Fruit fly (Drosophila melanogaster) whole organism, wandering third instar larva: ENCODE data around the gene CG9706.

Source experiments
- dl ChIP-seq, 2 experiments: fragments of 175-275, 200-275 bp in 1 of 2; fragments of 200-275 bp in 1 of 2; sonication (Bioruptor generic); optimal IDR thresholded peaks; lab custom pipeline; 2018; ENCODE audit warnings: mild to moderate bottlenecking in 2 of 2, missing biosample characterization in 2 of 2, missing genetic modification characterization in 2 of 2, moderate library complexity in 2 of 2; ENCODE audit not compliant: partially characterized antibody in 2 of 2, insufficient read depth in 1 of 2
- ey ChIP-seq: fragments of 200-800 bp; sonication (Bioruptor generic); optimal IDR thresholded peaks from 2 replicates; lab custom pipeline; 2016; ENCODE audit warnings: missing biosample characterization, missing genetic modification characterization
- foxo ChIP-seq, 2 experiments: fragments of 200-800 bp; sonication (Bioruptor generic); optimal IDR thresholded peaks; 2 replicates in 1 of 2; 3 replicates in 1 of 2; lab custom pipeline; 2016 to 2017; ENCODE audit warnings: missing biosample characterization in 2 of 2, missing genetic modification characterization in 2 of 2
- h ChIP-seq: fragments of 200-800 bp; sonication (Bioruptor generic); optimal IDR thresholded peaks from 3 replicates; lab custom pipeline; 2016; ENCODE audit warnings: missing biosample characterization, mild to moderate bottlenecking, missing genetic modification characterization
- pan ChIP-seq: fragments of >200 bp; optimal IDR thresholded peaks from 2 replicates; lab custom pipeline; 2017
- tai ChIP-seq: sonication (Bioruptor generic); optimal IDR thresholded peaks from 2 replicates; lab custom pipeline; 2016; ENCODE audit warnings: missing biosample characterization, missing genetic modification characterization
- woc ChIP-seq: sonication (Bioruptor generic); optimal IDR thresholded peaks from 2 replicates; lab custom pipeline; 2016; ENCODE audit warnings: missing biosample characterization, mild to moderate bottlenecking, missing genetic modification characterization

- TF ChIP-seq foxo (GFP tag; optimal IDR thresholded peaks at IDR 0.05; lab: Kevin White, UChicago) = peak in 1 of 2 experiments; percentile 65
- peak; percentile 83 for TF ChIP-seq h (GFP tag; lab: Kevin White, UChicago)
- TF ChIP-seq ey = peak; percentile 50
- no peak for TF ChIP-seq pan (lab: Kevin White, UChicago)
- TF ChIP-seq dl (GFP tag; optimal IDR thresholded peaks at IDR 0.05; lab: Kevin White, UChicago; ENCODE audit: insufficient read depth in 1 of 2, partially characterized antibody in 2 of 2) = no peak
- TF ChIP-seq tai = no peak
- TF ChIP-seq woc (GFP tag; lab: Kevin White, UChicago) = peak; percentile 67
Measured at dm6 chr3L:16758504-16759109, 24.2 kb upstream of the CG9706 start.
